Fruit fly (Drosophila melanogaster) whole organism, embryonic: Measurements from ENCODE around the gene CG14402.
A peak's percentile ranks its signal among the peaks of the same experiment; 100 is the strongest.

Source experiments
- Bgb ChIP-seq: fragments of 200-800 bp; sonication (Bioruptor generic); IDR thresholded peaks from 2 replicates; pipeline ENCODE4 v1.3.6; 2022; ENCODE audit warnings: missing biosample characterization, missing genetic modification characterization; ENCODE audit not compliant: partially characterized antibody
- Bteb2 ChIP-seq: fragments of 200-800 bp; sonication (Bioruptor generic); optimal IDR thresholded peaks from 2 replicates; lab custom pipeline; 2016; ENCODE audit warnings: missing biosample characterization, missing genetic modification characterization
- CG10147 ChIP-seq: fragments of 200-800 bp; sonication (Bioruptor generic); optimal IDR thresholded peaks from 2 replicates; lab custom pipeline; 2019; ENCODE audit warnings: missing biosample characterization, mild to moderate bottlenecking, missing genetic modification characterization, moderate library complexity
- CG10366 ChIP-seq: fragments of 200-800 bp; sonication (Bioruptor generic); IDR thresholded peaks from 2 replicates; pipeline ENCODE4 v1.3.6; 2022; ENCODE audit warnings: missing biosample characterization, missing genetic modification characterization
- CG10565 ChIP-seq: fragments of 200-800 bp; sonication (Bioruptor generic); optimal IDR thresholded peaks from 3 replicates; lab custom pipeline; 2016; ENCODE audit warnings: missing biosample characterization, mild to moderate bottlenecking, missing genetic modification characterization
- CG10959 ChIP-seq: fragments of 200-800 bp; sonication (Bioruptor generic); IDR thresholded peaks from 2 replicates; pipeline ENCODE4 v1.3.6; 2022; ENCODE audit warnings: missing biosample characterization, missing genetic modification characterization
- CG11085 ChIP-seq: fragments of 200-800 bp; sonication (Bioruptor generic); IDR thresholded peaks from 2 replicates; pipeline ENCODE4 v1.3.6; 2022; ENCODE audit warnings: missing biosample characterization, missing genetic modification characterization
- CG14965 ChIP-seq: fragments of 200-800 bp; sonication (Bioruptor generic); optimal IDR thresholded peaks from 2 replicates; lab custom pipeline; 2016; ENCODE audit warnings: missing biosample characterization, missing genetic modification characterization, borderline replicate concordance
- CG15011 ChIP-seq: fragments of 200-800 bp; sonication (Bioruptor generic); optimal IDR thresholded peaks from 3 replicates; lab custom pipeline; 2018; ENCODE audit warnings: missing biosample characterization, mild to moderate bottlenecking, missing genetic modification characterization
- CG1602 ChIP-seq: fragments of 200-800 bp; sonication (Bioruptor generic); optimal IDR thresholded peaks from 3 replicates; lab custom pipeline; 2016; ENCODE audit warnings: missing biosample characterization, missing genetic modification characterization
- CG1603 ChIP-seq: fragments of 200-800 bp; sonication (Bioruptor generic); optimal IDR thresholded peaks from 2 replicates; lab custom pipeline; 2019; ENCODE audit warnings: missing biosample characterization, mild to moderate bottlenecking, missing genetic modification characterization, moderate library complexity
- CG17802 ChIP-seq: fragments of 200-800 bp; sonication (Bioruptor generic); optimal IDR thresholded peaks from 2 replicates; lab custom pipeline; 2018; ENCODE audit warnings: missing biosample characterization, mild to moderate bottlenecking, missing genetic modification characterization, moderate library complexity
- CG18476 ChIP-seq: fragments of 200-800 bp; sonication (Bioruptor generic); optimal IDR thresholded peaks from 2 replicates; lab custom pipeline; 2016; ENCODE audit warnings: missing biosample characterization, mild to moderate bottlenecking, missing genetic modification characterization
- CG2199 ChIP-seq: fragments of 200-800 bp; sonication (Bioruptor generic); IDR thresholded peaks from 3 replicates; pipeline ENCODE4 v1.3.6; 2022; ENCODE audit warnings: missing biosample characterization, missing genetic modification characterization
- CG30431 ChIP-seq: fragments of 200-800 bp; sonication (Bioruptor generic); optimal IDR thresholded peaks from 2 replicates; lab custom pipeline; 2017; ENCODE audit warnings: missing biosample characterization, missing genetic modification characterization
- CG31224 ChIP-seq: fragments of 200-800 bp; sonication (Bioruptor generic); IDR thresholded peaks from 2 replicates; pipeline ENCODE4 v1.3.6; 2022; ENCODE audit warnings: missing biosample characterization, missing genetic modification characterization
- CG4328 ChIP-seq: fragments of 200-800 bp; sonication (Bioruptor generic); optimal IDR thresholded peaks from 3 replicates; lab custom pipeline; 2017; ENCODE audit warnings: missing biosample characterization, missing genetic modification reagents, missing genetic modification characterization
- CG4404 ChIP-seq: fragments of 200-800 bp; sonication (Bioruptor generic); IDR thresholded peaks from 2 replicates; pipeline ENCODE4 v1.3.6; 2022; ENCODE audit warnings: missing biosample characterization, missing genetic modification characterization
- CG6791 ChIP-seq: fragments of 200-800 bp; sonication (Bioruptor generic); IDR thresholded peaks from 3 replicates; pipeline ENCODE4 v1.3.6; 2022; ENCODE audit warnings: missing biosample characterization, missing genetic modification characterization; ENCODE audit not compliant: partially characterized antibody
- CG7271 ChIP-seq: fragments of 200-800 bp; sonication (Bioruptor generic); optimal IDR thresholded peaks from 2 replicates; lab custom pipeline; 2018; ENCODE audit warnings: missing biosample characterization, mild to moderate bottlenecking, missing genetic modification characterization, moderate library complexity
- CG8359 ChIP-seq: fragments of 200-800 bp; sonication (Bioruptor generic); optimal IDR thresholded peaks from 2 replicates; lab custom pipeline; 2017; ENCODE audit warnings: missing biosample characterization, mild to moderate bottlenecking, missing genetic modification characterization, borderline replicate concordance
- CG9609 ChIP-seq: fragments of 200-800 bp; sonication (Bioruptor generic); optimal IDR thresholded peaks from 3 replicates; lab custom pipeline; 2016; ENCODE audit warnings: missing biosample characterization, missing genetic modification characterization
- Dll ChIP-seq: fragments of 200-800 bp; sonication (Bioruptor generic); IDR thresholded peaks from 4 replicates; pipeline ENCODE4 v1.3.6; 2022; ENCODE audit warnings: missing biosample characterization, missing genetic modification characterization; ENCODE audit not compliant: partially characterized antibody
- Fer2 ChIP-seq: fragments of 200-800 bp; sonication (Bioruptor generic); optimal IDR thresholded peaks from 2 replicates; lab custom pipeline; 2018; ENCODE audit warnings: missing biosample characterization, mild to moderate bottlenecking, missing genetic modification characterization, moderate library complexity
- Hmr ChIP-seq: fragments of 200-800 bp; sonication (Bioruptor generic); optimal IDR thresholded peaks from 3 replicates; lab custom pipeline; 2017; ENCODE audit warnings: mild to moderate bottlenecking, missing biosample characterization, missing genetic modification reagents, missing genetic modification characterization
- Hsf ChIP-seq: fragments of 200-800 bp; sonication (Bioruptor generic); optimal IDR thresholded peaks from 3 replicates; lab custom pipeline; 2016; ENCODE audit warnings: missing biosample characterization, missing genetic modification characterization
- Nf-YB ChIP-seq: fragments of 200-800 bp; sonication (Bioruptor generic); optimal IDR thresholded peaks from 3 replicates; lab custom pipeline; 2019; ENCODE audit warnings: missing biosample characterization, mild to moderate bottlenecking, missing genetic modification characterization, moderate library complexity
- Side ChIP-seq: fragments of 200-800 bp; sonication (Bioruptor generic); optimal IDR thresholded peaks from 2 replicates; lab custom pipeline; 2016; ENCODE audit warnings: missing biosample characterization, missing genetic modification characterization
- Sox102F ChIP-seq: fragments of 200-800 bp; sonication (Bioruptor generic); optimal IDR thresholded peaks from 2 replicates; lab custom pipeline; 2018; ENCODE audit warnings: missing biosample characterization, mild to moderate bottlenecking, missing genetic modification characterization, moderate library complexity
- Xrp1 ChIP-seq: fragments of 200-800 bp; sonication (Bioruptor generic); IDR thresholded peaks from 2 replicates; pipeline ENCODE4 v1.3.6; 2022; ENCODE audit warnings: missing biosample characterization, missing genetic modification characterization
- ash1 ChIP-seq: fragments of 200-800 bp; sonication (Bioruptor generic); optimal IDR thresholded peaks from 2 replicates; lab custom pipeline; 2018; ENCODE audit warnings: missing biosample characterization, mild to moderate bottlenecking, missing genetic modification characterization
- br ChIP-seq: fragments of >200 bp; optimal IDR thresholded peaks from 2 replicates; lab custom pipeline; 2017
- btn ChIP-seq: fragments of 200-800 bp; sonication (Bioruptor generic); optimal IDR thresholded peaks from 2 replicates; lab custom pipeline; 2016; ENCODE audit warnings: missing biosample characterization, missing genetic modification characterization
- cad ChIP-seq: fragments of >200 bp; optimal IDR thresholded peaks from 2 replicates; lab custom pipeline; 2017; ENCODE audit warnings: missing biosample characterization, missing genetic modification characterization
- caup ChIP-seq: fragments of 200-800 bp; sonication (Bioruptor generic); optimal IDR thresholded peaks from 3 replicates; lab custom pipeline; 2017; ENCODE audit warnings: missing biosample characterization, mild to moderate bottlenecking, missing genetic modification characterization, moderate library complexity; ENCODE audit not compliant: severe bottlenecking
- da ChIP-seq: fragments of 200-800 bp; sonication (Bioruptor generic); optimal IDR thresholded peaks from 2 replicates; lab custom pipeline; 2016; ENCODE audit warnings: missing biosample characterization, missing genetic modification characterization
- dimm ChIP-seq: fragments of 200-800 bp; sonication (Bioruptor generic); IDR thresholded peaks from 2 replicates; pipeline ENCODE4 v1.3.6; 2022; ENCODE audit warnings: missing biosample characterization, missing genetic modification characterization
- eve ChIP-seq, 2 experiments: fragments of >200 bp; optimal IDR thresholded peaks; 2 replicates each; lab custom pipeline; 2017; ENCODE audit warnings: missing biosample characterization in 2 of 2, missing genetic modification characterization in 2 of 2
- hbn ChIP-seq: fragments of 200-800 bp; sonication (Bioruptor generic); IDR thresholded peaks from 2 replicates; pipeline ENCODE4 v1.3.6; 2022; ENCODE audit warnings: missing biosample characterization, missing genetic modification characterization; ENCODE audit not compliant: partially characterized antibody
- hkb ChIP-seq, 2 experiments: fragments of 200-800 bp in 1 of 2; fragments of >200 bp in 1 of 2; sonication (Bioruptor generic) in 1 of 2; IDR thresholded peaks in 1 of 2; optimal IDR thresholded peaks in 1 of 2; 2 replicates each; pipeline versions ENCODE4 v1.3.6 to Lab custom; 2017 to 2022; ENCODE audit warnings: missing biosample characterization in 1 of 2, missing genetic modification characterization in 1 of 2
- jing ChIP-seq: fragments of 200-800 bp; sonication (Bioruptor generic); optimal IDR thresholded peaks from 2 replicates; lab custom pipeline; 2018; ENCODE audit warnings: missing biosample characterization, mild to moderate bottlenecking, missing genetic modification characterization
- klu ChIP-seq: fragments of 200-800 bp; sonication (Bioruptor generic); IDR thresholded peaks from 2 replicates; pipeline ENCODE4 v1.3.6; 2022; ENCODE audit warnings: missing biosample characterization, missing genetic modification characterization
- kni ChIP-seq: fragments of 200-800 bp; sonication (Bioruptor generic); optimal IDR thresholded peaks from 3 replicates; lab custom pipeline; 2017; ENCODE audit warnings: mild to moderate bottlenecking, missing biosample characterization, missing genetic modification reagents, missing genetic modification characterization
- nom ChIP-seq: fragments of 200-800 bp; sonication (Bioruptor generic); optimal IDR thresholded peaks from 2 replicates; lab custom pipeline; 2017; ENCODE audit warnings: missing biosample characterization, missing genetic modification characterization, mild to moderate bottlenecking, moderate library complexity, missing genetic modification reagents
- otp ChIP-seq: fragments of 200-800 bp; sonication (Bioruptor generic); IDR thresholded peaks from 3 replicates; pipeline ENCODE4, ENCODE4 v1.3.6; 2022; ENCODE audit warnings: missing biosample characterization, missing genetic modification characterization
- p53 ChIP-seq: fragments of 200-800 bp; sonication (Bioruptor generic); optimal IDR thresholded peaks from 2 replicates; lab custom pipeline; 2016; ENCODE audit warnings: missing biosample characterization, missing genetic modification characterization
- prd ChIP-seq, 3 experiments: fragments of >200 bp in 2 of 3; fragments of 200-800 bp in 1 of 3; sonication (Bioruptor generic) in 1 of 3; optimal IDR thresholded peaks in 2 of 3; IDR thresholded peaks in 1 of 3; 2 replicates in 2 of 3; 3 replicates in 1 of 3; pipeline versions ENCODE4 v1.3.6 to Lab custom; 2017 to 2022; ENCODE audit warnings: missing biosample characterization in 1 of 3, missing genetic modification characterization in 1 of 3
- schlank ChIP-seq: fragments of 200-800 bp; sonication (Bioruptor generic); optimal IDR thresholded peaks from 2 replicates; lab custom pipeline; 2018; ENCODE audit warnings: missing biosample characterization, mild to moderate bottlenecking, missing genetic modification characterization
- yki ChIP-seq: fragments of >200 bp; optimal IDR thresholded peaks from 3 replicates; lab custom pipeline; 2018

Gene CG14402

DNA sequence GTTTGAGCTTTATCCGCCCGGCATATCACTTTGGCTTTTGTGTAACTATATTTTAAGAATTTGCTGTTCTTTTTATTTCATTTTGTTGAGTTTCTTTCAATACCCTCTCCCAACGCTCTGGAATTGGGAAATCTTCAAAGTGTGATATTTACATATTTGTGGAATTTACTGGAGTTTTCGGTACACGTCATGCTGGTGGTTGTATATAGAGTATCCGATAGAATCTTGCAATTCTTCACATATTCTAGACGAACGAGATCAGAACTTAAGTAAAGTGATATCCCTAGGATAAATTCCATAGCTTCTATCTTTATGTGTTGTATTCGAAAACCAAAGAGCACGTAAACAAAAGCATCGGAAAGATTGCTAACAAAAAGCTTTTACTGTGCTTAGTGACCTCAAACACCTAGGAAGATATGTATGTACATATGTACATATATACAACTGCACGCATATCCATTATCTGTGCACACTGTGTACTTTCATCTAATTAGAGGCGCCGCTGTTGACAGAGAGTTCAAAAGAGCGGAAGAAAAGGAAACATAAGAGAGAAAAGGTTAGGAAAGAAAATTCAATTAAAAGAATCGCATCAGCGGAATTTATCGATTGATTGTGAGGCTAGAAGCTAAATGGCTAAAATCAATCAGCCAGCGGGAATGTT, 47.7 kb downstream of the CG14402 start (continued):
- no peak for TF ChIP-seq CG8359 (GFP tag; lab: Kevin White, UChicago)
- peak; percentile 13 for TF ChIP-seq ash1 (GFP tag; lab: Kevin White, UChicago)
- peak; percentile 28 for TF ChIP-seq Nf-YB (GFP tag; lab: Kevin White, UChicago)
- TF ChIP-seq CG14965 (GFP tag; lab: Kevin White, UChicago), result no peak
- TF ChIP-seq btn, result peak; percentile 9
- peak; percentile 85 for TF ChIP-seq kni (GFP tag; lab: Kevin White, UChicago)
- no peak for TF ChIP-seq CG6791 (GFP tag; lab: Robert Waterston, UW)
- TF ChIP-seq CG18476 (GFP tag; lab: Kevin White, UChicago), result peak; percentile 11
- TF ChIP-seq CG10366 (GFP tag; lab: Robert Waterston, UW), result no peak
- TF ChIP-seq caup (GFP tag; lab: Kevin White, UChicago), result peak; percentile 12
- TF ChIP-seq klu (GFP tag; lab: Robert Waterston, UW), result no peak
- TF ChIP-seq CG17802 (tag; lab: Kevin White, UChicago), result no peak
- no peak for TF ChIP-seq CG10147 (GFP tag; lab: Kevin White, UChicago)
- peak; percentile 19 for TF ChIP-seq Hmr
- TF ChIP-seq CG1602 (GFP tag; lab: Kevin White, UChicago), result no peak
- TF ChIP-seq Xrp1, result peak; percentile 56; the same call in 1 of the 2 replicates
- TF ChIP-seq CG1603 (tag; lab: Kevin White, UChicago), result peak; percentile 24
- TF ChIP-seq CG30431, result no peak
- TF ChIP-seq Fer2, result peak; percentile 18
- TF ChIP-seq CG2199 (GFP tag; lab: Robert Waterston, UW), result no peak; the same call in 2 of the 3 replicates
- TF ChIP-seq CG10565, result no peak
- TF ChIP-seq CG15011 (GFP tag; lab: Kevin White, UChicago), result no peak
- TF ChIP-seq CG9609, result no peak
- TF ChIP-seq CG7271, result no peak
- TF ChIP-seq CG31224 (GFP tag; lab: Robert Waterston, UW), result no peak
- no peak for TF ChIP-seq hkb (optimal IDR thresholded peaks at IDR 0.05; lab: Kevin White, UChicago)
- TF ChIP-seq hkb (GFP tag; IDR thresholded peaks at IDR 0.05; lab: Robert Waterston, UW), result peak; percentile 46; the same call in 1 of the 2 replicates
- TF ChIP-seq CG11085, result no peak
- TF ChIP-seq Bteb2 (GFP tag; lab: Kevin White, UChicago), result no peak
- TF ChIP-seq Hsf (GFP tag; lab: Kevin White, UChicago), result no peak
- peak in 1 of 2 experiments; percentile 20 for TF ChIP-seq eve (GFP tag; optimal IDR thresholded peaks at IDR 0.05; lab: Kevin White, UChicago)
- TF ChIP-seq yki (lab: Kevin White, UChicago), result no peak
- TF ChIP-seq CG4328 (GFP tag; lab: Kevin White, UChicago), result peak; percentile 61
- no peak for TF ChIP-seq nom (GFP tag; lab: Kevin White, UChicago)
- TF ChIP-seq cad (GFP tag; lab: Kevin White, UChicago), result no peak
- TF ChIP-seq CG10959 (GFP tag; lab: Robert Waterston, UW), result no peak
- TF ChIP-seq hbn (GFP tag; lab: Robert Waterston, UW), result no peak
- no peak for TF ChIP-seq dimm (GFP tag; lab: Robert Waterston, UW)
- TF ChIP-seq schlank (tag; lab: Kevin White, UChicago), result peak; percentile 15
- TF ChIP-seq br, result no peak
- TF ChIP-seq Dll, result no peak
- no peak for TF ChIP-seq jing (GFP tag; lab: Kevin White, UChicago)
- TF ChIP-seq Bgb (GFP tag; lab: Robert Waterston, UW), result no peak
- TF ChIP-seq Sox102F (GFP tag; lab: Kevin White, UChicago), result peak; percentile 39
- TF ChIP-seq Side (GFP tag; lab: Kevin White, UChicago), result no peak
- TF ChIP-seq otp (GFP tag; lab: Robert Waterston, UW), result no peak; the same call in 2 of the 3 replicates
- no peak for TF ChIP-seq CG4404
- TF ChIP-seq prd (optimal IDR thresholded peaks at IDR 0.05; lab: Kevin White, UChicago), result no peak
- no peak for TF ChIP-seq prd (GFP tag; IDR thresholded peaks at IDR 0.05; lab: Robert Waterston, UW)
- TF ChIP-seq p53 (GFP tag; lab: Kevin White, UChicago), result no peak
- no peak for TF ChIP-seq da (GFP tag; lab: Kevin White, UChicago)
